Worm (Caenorhabditis elegans) whole organism, early embryonic: ENCODE measurements around the gene F59A7.2.

Experiments
- B0310.2 ChIP-seq: sonication (generic microtip); optimal IDR thresholded peaks from 2 replicates; lab custom pipeline; 2016; ENCODE audit warnings: mild to moderate bottlenecking, missing genetic modification characterization, missing compliant biosample characterization
- F13C5.2 ChIP-seq: sonication (generic microtip); optimal IDR thresholded peaks from 2 replicates; lab custom pipeline; 2017; ENCODE audit warnings: mild to moderate bottlenecking, missing genetic modification characterization, inconsistent platforms, missing compliant biosample characterization
- aly-1 ChIP-seq: sonication (generic microtip); optimal IDR thresholded peaks from 2 replicates; lab custom pipeline; 2016; ENCODE audit warnings: missing genetic modification characterization, missing compliant biosample characterization
- ama-1 ChIP-seq: fragments of 150-350 bp; optimal IDR thresholded peaks from 2 replicates; lab custom pipeline; 2014
- ceh-13 ChIP-seq: fragments of 200-800 bp; sonication (Bioruptor generic); optimal IDR thresholded peaks from 2 replicates; lab custom pipeline; 2018; ENCODE audit warnings: mild to moderate bottlenecking, missing genetic modification characterization, missing compliant biosample characterization
- ceh-36 ChIP-seq: sonication (generic microtip); optimal IDR thresholded peaks from 2 replicates; lab custom pipeline; 2016; ENCODE audit warnings: missing genetic modification characterization, inconsistent platforms, missing compliant biosample characterization
- ets-7 ChIP-seq: sonication (generic microtip); optimal IDR thresholded peaks from 2 replicates; lab custom pipeline; 2016; ENCODE audit warnings: missing genotype, missing genetic modification characterization, missing compliant biosample characterization
- flt-1 ChIP-seq: fragments of 200-800 bp; sonication (Bioruptor generic); IDR thresholded peaks from 2 replicates; pipeline ENCODE4 v1.3.6; 2022; ENCODE audit warnings: missing genetic modification characterization, missing compliant biosample characterization
- hmbx-1 ChIP-seq: sonication (generic microtip); optimal IDR thresholded peaks from 2 replicates; lab custom pipeline; 2016; ENCODE audit warnings: mild to moderate bottlenecking, missing genetic modification characterization, missing compliant biosample characterization
- hmg-4 ChIP-seq: fragments of 200-800 bp; sonication (Bioruptor generic); optimal IDR thresholded peaks from 2 replicates; lab custom pipeline; 2018; ENCODE audit warnings: mild to moderate bottlenecking, missing genetic modification characterization, missing compliant biosample characterization
- hnd-1 ChIP-seq: sonication (generic microtip); optimal IDR thresholded peaks from 2 replicates; lab custom pipeline; 2016; ENCODE audit warnings: missing genetic modification characterization, missing compliant biosample characterization
- pes-1 ChIP-seq: fragments of 200-800 bp; sonication (Bioruptor generic); IDR thresholded peaks from 2 replicates; pipeline ENCODE4 v1.3.6; 2022; ENCODE audit warnings: missing genetic modification reagents, missing genetic modification characterization, missing compliant biosample characterization
- scrt-1 ChIP-seq: fragments of 200-800 bp; sonication (Bioruptor generic); IDR thresholded peaks from 2 replicates; pipeline ENCODE4 v1.3.6; 2022; ENCODE audit warnings: missing genetic modification characterization, missing compliant biosample characterization
- sea-1 ChIP-seq: fragments of 200-800 bp; sonication (Bioruptor generic); conservative IDR thresholded peaks from 2 replicates; pipeline ENCODE4 v1.3.6; 2022; ENCODE audit warnings: missing genetic modification characterization, missing compliant biosample characterization
- tbx-11 ChIP-seq: fragments of 200-800 bp; sonication (Bioruptor generic); IDR thresholded peaks from 2 replicates; pipeline ENCODE4 v1.3.6; 2022; ENCODE audit warnings: missing genetic modification characterization, missing compliant biosample characterization
- tbx-37 ChIP-seq: fragments of 200-800 bp; sonication (Bioruptor generic); conservative IDR thresholded peaks from 2 replicates; pipeline ENCODE4 v1.3.6; 2022; ENCODE audit warnings: missing genetic modification reagents, missing genetic modification characterization, missing compliant biosample characterization
- tra-4 ChIP-seq: sonication (generic microtip); optimal IDR thresholded peaks from 2 replicates; lab custom pipeline; 2017; ENCODE audit warnings: missing genetic modification characterization, missing compliant biosample characterization

The F59A7.2 gene

DNA sequence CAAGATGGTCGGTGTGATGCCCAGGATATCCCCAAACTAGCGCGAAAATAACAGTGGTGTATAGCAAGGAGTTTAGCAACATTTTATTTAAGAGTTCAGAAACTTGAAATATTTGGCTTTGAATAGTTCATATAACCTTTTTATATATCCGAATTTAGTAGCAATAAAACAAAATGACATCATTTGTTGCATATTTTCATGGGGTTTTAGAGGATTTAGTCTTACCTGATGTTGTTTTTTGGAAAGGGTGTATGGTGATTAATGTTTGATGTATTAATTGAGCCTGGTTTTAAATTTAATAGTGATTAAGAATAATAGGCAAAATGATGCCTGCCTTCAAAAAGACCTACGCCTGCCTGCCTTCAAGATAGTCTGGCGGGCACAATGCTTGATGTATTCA is at the start of gene F59A7.2:
Gene F59A7.2 (minus strand): TSS at position 101 of the 400 bp plus-strand sequence.
- no peak for TF ChIP-seq pes-1
- no peak for TF ChIP-seq ceh-36 (tag; lab: Kevin White, UChicago)
- no peak for TF ChIP-seq hmg-4 (GFP tag; lab: Kevin White, UChicago)
- no peak for TF ChIP-seq tra-4 (tag; lab: Kevin White, UChicago)
- TF ChIP-seq ceh-13 (GFP tag; lab: Kevin White, UChicago) = no peak

DNA sequence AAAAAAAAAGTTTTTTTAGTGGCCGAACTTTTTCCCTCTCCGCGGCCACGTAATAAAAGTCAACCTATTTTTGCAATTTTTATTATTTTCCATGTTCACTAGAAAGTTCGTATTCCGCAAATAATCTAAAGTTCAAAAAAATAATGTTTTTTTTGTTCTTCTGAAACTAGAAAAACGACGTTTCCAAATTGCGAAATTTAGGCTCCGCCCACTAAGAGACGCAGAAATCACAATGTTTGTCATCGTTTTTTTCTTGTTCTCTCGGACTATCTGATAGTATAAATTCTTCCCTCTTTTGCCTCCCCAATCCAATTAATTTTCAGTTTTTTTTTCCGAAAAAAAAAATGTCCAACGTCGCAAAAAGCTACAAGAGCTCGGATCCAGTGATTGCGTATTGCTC is 41.0 kb upstream of the F59A7.2 start, which contains the start of gene comt-3:
Gene comt-3 (plus strand): TSS at position 214 of the 400 bp plus-strand sequence.
- TF ChIP-seq hnd-1 (tag; lab: Kevin White, UChicago) (no peak), F13C5.2 (tag; lab: Kevin White, UChicago) (no peak), B0310.2 (tag; lab: Kevin White, UChicago) (no peak), ceh-36 (tag; lab: Kevin White, UChicago) (no peak), hmg-4 (GFP tag; lab: Kevin White, UChicago) (no peak), ama-1 (no peak), tra-4 (tag; lab: Kevin White, UChicago) (no peak), hmbx-1 (tag; lab: Kevin White, UChicago) (no peak), ceh-13 (GFP tag; lab: Kevin White, UChicago) (no peak), ets-7 (no peak), tbx-37 (GFP tag; lab: Robert Waterston, UW) (no peak), aly-1 (no peak), flt-1 (no peak), tbx-11 (GFP tag; lab: Robert Waterston, UW) (no peak), scrt-1 (no peak)

DNA sequence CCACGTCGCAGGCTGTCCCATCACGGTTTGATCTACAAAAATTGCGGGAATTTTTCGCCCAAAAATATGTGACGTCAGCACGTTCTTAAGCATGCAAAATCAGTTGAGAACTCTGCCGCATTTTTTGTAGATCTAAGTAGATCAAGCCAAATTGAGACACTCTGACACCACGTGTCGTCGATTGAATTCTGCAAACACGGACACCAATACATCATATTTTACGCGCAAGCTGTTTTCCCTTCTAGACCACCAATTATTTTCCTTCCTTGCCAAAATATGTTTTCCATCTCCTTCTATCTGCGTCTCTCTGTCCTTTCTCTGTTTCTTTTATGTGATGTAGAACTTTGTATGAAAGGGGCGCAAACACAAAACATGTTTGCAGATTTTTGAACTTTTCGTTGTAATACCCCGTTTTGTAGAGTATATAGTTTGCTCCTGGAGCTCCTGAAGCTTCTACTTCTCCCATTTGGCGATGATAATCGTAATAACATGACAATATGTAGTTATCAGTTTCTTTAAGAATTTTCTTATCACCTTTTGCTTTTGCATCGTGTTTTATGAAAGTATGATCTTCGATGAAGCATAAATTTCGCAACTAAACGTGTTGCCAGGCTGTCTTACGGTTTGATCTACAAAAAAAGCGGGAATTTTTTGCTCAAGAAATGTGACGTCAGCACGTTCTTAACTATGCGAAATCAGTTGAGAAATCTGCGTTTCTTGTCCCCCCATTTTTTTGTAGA is 39.6 kb upstream of the F59A7.2 start:
- TF ChIP-seq ceh-36 (tag; lab: Kevin White, UChicago) = no peak
- TF ChIP-seq tbx-37 (GFP tag; lab: Robert Waterston, UW) = no peak
- TF ChIP-seq tra-4 (tag; lab: Kevin White, UChicago) = no peak
- no peak for TF ChIP-seq hmg-4 (GFP tag; lab: Kevin White, UChicago)
- TF ChIP-seq hnd-1 (tag; lab: Kevin White, UChicago) = no peak
- no peak for TF ChIP-seq tbx-11 (GFP tag; lab: Robert Waterston, UW)
- TF ChIP-seq scrt-1 = no peak
- TF ChIP-seq hmbx-1 (tag; lab: Kevin White, UChicago) = no peak
- TF ChIP-seq sea-1 (GFP tag; lab: Robert Waterston, UW) = no peak

DNA sequence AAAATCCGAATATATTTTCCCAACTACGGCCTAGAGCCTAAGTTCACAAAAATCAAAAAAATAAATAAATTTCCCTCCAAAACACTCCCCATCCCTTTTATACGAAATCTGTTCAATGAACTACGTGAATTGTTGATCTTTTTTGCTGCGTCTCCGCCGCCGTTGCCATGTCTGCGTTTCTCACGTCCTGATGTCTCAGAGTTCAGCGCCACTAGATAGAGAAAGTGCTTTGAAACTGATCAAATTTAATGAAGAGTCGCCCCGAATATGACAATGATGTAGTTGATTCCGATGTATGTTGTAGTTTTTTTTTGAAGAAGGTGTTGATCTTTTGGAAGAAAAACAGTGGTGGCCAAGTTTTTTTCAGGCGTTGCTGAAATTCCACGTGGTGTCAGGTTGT is 37.9 kb upstream of the F59A7.2 start:
- TF ChIP-seq tbx-37 (GFP tag; lab: Robert Waterston, UW) = no peak
- no peak for TF ChIP-seq hmbx-1 (tag; lab: Kevin White, UChicago)
- no peak for TF ChIP-seq aly-1
- TF ChIP-seq ceh-13 (GFP tag; lab: Kevin White, UChicago) = no peak
- TF ChIP-seq hmg-4 (GFP tag; lab: Kevin White, UChicago) = no peak
- TF ChIP-seq tbx-11 (GFP tag; lab: Robert Waterston, UW) = no peak
- TF ChIP-seq B0310.2 (tag; lab: Kevin White, UChicago) = no peak

DNA sequence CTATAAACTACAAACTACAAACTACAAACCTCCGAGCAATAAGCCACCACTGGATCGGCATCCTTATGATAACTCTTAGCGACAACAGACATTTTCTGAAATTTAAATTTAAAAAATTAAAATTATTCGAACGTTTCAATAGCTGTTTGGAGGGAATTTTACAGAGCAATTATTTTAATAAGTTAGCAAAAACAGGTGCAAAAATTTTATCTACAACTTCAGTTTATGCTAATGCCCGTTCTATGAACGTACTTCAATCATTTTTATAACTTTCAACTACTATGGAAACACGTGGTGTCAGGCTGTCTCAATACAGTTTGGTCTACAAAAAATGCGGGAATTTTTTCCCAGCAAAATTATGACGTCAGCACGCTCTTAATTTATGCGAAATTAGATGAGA is 37.2 kb upstream of the F59A7.2 start, which contains the start of gene comt-5:
Gene comt-5 (minus strand): TSS at position 101 of the 400 bp plus-strand sequence.
- TF ChIP-seq hmg-4 (GFP tag; lab: Kevin White, UChicago) (no peak), flt-1 (no peak), ceh-13 (GFP tag; lab: Kevin White, UChicago) (no peak), ama-1 (no peak), scrt-1 (no peak), ceh-36 (tag; lab: Kevin White, UChicago) (no peak), pes-1 (no peak), tbx-11 (GFP tag; lab: Robert Waterston, UW) (no peak), tbx-37 (GFP tag; lab: Robert Waterston, UW) (no peak), ets-7 (no peak), B0310.2 (tag; lab: Kevin White, UChicago) (no peak), F13C5.2 (tag; lab: Kevin White, UChicago) (no peak), tra-4 (tag; lab: Kevin White, UChicago) (no peak), aly-1 (no peak), sea-1 (GFP tag; lab: Robert Waterston, UW) (no peak), hmbx-1 (tag; lab: Kevin White, UChicago) (no peak), hnd-1 (tag; lab: Kevin White, UChicago) (no peak)

DNA sequence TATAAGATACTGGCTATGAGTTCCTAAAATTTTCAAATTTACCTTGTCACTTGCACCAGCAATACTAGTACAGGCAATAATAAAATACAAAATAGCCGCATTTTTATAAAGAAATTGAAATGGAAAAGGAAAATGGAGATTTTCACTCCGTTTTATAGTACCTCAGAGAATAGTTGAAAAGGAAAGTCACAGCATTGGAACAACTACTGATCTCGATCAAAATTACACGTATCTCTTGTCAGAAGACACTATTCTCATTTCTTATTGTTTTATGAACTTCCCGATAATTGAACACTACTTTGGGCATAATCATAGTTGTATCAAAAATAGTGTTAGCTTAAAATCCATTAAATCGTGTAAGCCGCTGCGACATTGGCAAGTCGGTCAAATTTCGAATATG is 35.2 kb upstream of the F59A7.2 start, which contains the start of gene Y40B10A.11:
Gene Y40B10A.11 (minus strand): TSS at position 101 of the 400 bp plus-strand sequence.
- TF ChIP-seq tbx-37 (GFP tag; lab: Robert Waterston, UW) = no peak
- no peak for TF ChIP-seq aly-1
- no peak for TF ChIP-seq ceh-36 (tag; lab: Kevin White, UChicago)
- TF ChIP-seq B0310.2 (tag; lab: Kevin White, UChicago) = no peak
- TF ChIP-seq sea-1 (GFP tag; lab: Robert Waterston, UW) = no peak
- TF ChIP-seq tbx-11 (GFP tag; lab: Robert Waterston, UW) = no peak
- TF ChIP-seq pes-1 = no peak
- TF ChIP-seq F13C5.2 (tag; lab: Kevin White, UChicago) = no peak
- no peak for TF ChIP-seq flt-1
- TF ChIP-seq ama-1 = no peak
- no peak for TF ChIP-seq hmbx-1 (tag; lab: Kevin White, UChicago)
- no peak for TF ChIP-seq tra-4 (tag; lab: Kevin White, UChicago)

DNA sequence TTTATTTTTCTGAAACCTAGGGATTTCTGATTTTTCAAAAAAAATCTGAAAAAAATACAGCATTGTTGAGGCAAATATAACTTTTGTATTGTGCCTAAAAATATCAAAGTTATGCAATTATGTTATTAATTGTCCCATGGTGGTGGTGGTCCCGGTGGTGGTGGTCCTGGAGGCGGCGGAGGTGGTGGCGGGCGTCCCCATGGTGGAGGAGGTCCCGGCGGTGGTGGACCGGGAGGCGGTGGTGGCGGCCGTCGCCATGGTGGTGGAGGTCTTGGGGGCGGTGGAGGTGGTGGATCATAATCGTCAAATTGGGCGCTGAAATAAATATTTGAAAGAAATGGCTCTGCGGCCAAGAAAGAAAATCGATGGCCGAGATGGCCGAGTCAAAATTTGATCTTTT is 34.5 kb upstream of the F59A7.2 start:
- TF ChIP-seq pes-1 (no peak), scrt-1 (0 out of 2 replicates have a peak, but pooled peaks have one; percentile 48), hmbx-1 (tag; lab: Kevin White, UChicago) (no peak), ceh-36 (tag; lab: Kevin White, UChicago) (no peak)
